Fruit fly (Drosophila melanogaster) whole organism, embryonic: Measurements from ENCODE around the gene CG31928.

Experiments
- Bgb ChIP-seq: fragments of 200-800 bp; sonication (Bioruptor generic); IDR thresholded peaks from 2 replicates; pipeline ENCODE4 v1.3.6; 2022; ENCODE audit warnings: missing biosample characterization, missing genetic modification characterization; ENCODE audit not compliant: partially characterized antibody
- Blimp-1 ChIP-seq: fragments of 200-800 bp; sonication (Bioruptor generic); optimal IDR thresholded peaks from 3 replicates; lab custom pipeline; 2018; ENCODE audit warnings: missing biosample characterization, missing genetic modification characterization, mild to moderate bottlenecking, moderate library complexity, missing genetic modification reagents
- BtbVII ChIP-seq: fragments of 200-800 bp; sonication (Bioruptor generic); optimal IDR thresholded peaks from 3 replicates; lab custom pipeline; 2017; ENCODE audit warnings: missing biosample characterization, mild to moderate bottlenecking, missing genetic modification characterization
- CG10979 ChIP-seq: fragments of 200-800 bp; sonication (Bioruptor generic); optimal IDR thresholded peaks from 2 replicates; lab custom pipeline; 2018; ENCODE audit warnings: missing biosample characterization, mild to moderate bottlenecking, missing genetic modification characterization, moderate library complexity
- CG11093 ChIP-seq: fragments of 200-800 bp; sonication (Bioruptor generic); IDR thresholded peaks from 3 replicates; pipeline ENCODE4 v1.3.6; 2022; ENCODE audit warnings: missing biosample characterization, missing genetic modification characterization
- CG11504 ChIP-seq: fragments of 200-800 bp; sonication (Bioruptor generic); optimal IDR thresholded peaks from 3 replicates; lab custom pipeline; 2019; ENCODE audit warnings: missing biosample characterization, mild to moderate bottlenecking, missing genetic modification characterization, moderate library complexity
- CG1233 ChIP-seq: fragments of 200-800 bp; sonication (Bioruptor generic); optimal IDR thresholded peaks from 4 replicates; lab custom pipeline; 2018; ENCODE audit warnings: missing biosample characterization, mild to moderate bottlenecking, missing genetic modification characterization
- CG13123 ChIP-seq: fragments of 200-800 bp; sonication (Bioruptor generic); optimal IDR thresholded peaks from 2 replicates; lab custom pipeline; 2016; ENCODE audit warnings: missing biosample characterization, missing genetic modification characterization
- CG14860 ChIP-seq: fragments of 200-800 bp; sonication (Bioruptor generic); IDR thresholded peaks from 3 replicates; pipeline ENCODE4 v1.3.6; 2022; ENCODE audit warnings: missing biosample characterization, missing genetic modification characterization; ENCODE audit not compliant: partially characterized antibody
- CG15073 ChIP-seq: fragments of 200-800 bp; sonication (Bioruptor generic); optimal IDR thresholded peaks from 2 replicates; lab custom pipeline; 2016; ENCODE audit warnings: missing biosample characterization, missing genetic modification characterization
- CG15696 ChIP-seq: fragments of 200-800 bp; sonication (Bioruptor generic); optimal IDR thresholded peaks from 2 replicates; lab custom pipeline; 2019; ENCODE audit warnings: missing biosample characterization, mild to moderate bottlenecking, missing genetic modification characterization, moderate library complexity
- CG16863 ChIP-seq: fragments of 200-800 bp; sonication (Bioruptor generic); optimal IDR thresholded peaks from 3 replicates; lab custom pipeline; 2016; ENCODE audit warnings: missing biosample characterization, missing genetic modification characterization
- CG2116 ChIP-seq: fragments of 200-800 bp; sonication (Bioruptor generic); optimal IDR thresholded peaks from 3 replicates; lab custom pipeline; 2018; ENCODE audit warnings: missing biosample characterization, mild to moderate bottlenecking, missing genetic modification characterization
- CG31441 ChIP-seq: fragments of 200-800 bp; sonication (Bioruptor generic); IDR thresholded peaks from 2 replicates; pipeline ENCODE4 v1.3.6; 2022; ENCODE audit warnings: missing biosample characterization, missing genetic modification characterization
- CG32772 ChIP-seq: fragments of 200-800 bp; sonication (Bioruptor generic); IDR thresholded peaks from 2 replicates; pipeline ENCODE4 v1.3.6; 2022; ENCODE audit warnings: missing biosample characterization, missing genetic modification characterization
- CG3281 ChIP-seq: fragments of 200-800 bp; sonication (Bioruptor generic); optimal IDR thresholded peaks from 3 replicates; lab custom pipeline; 2017; ENCODE audit warnings: missing biosample characterization, mild to moderate bottlenecking, missing genetic modification characterization
- CG34376 ChIP-seq: fragments of 200-800 bp; sonication (Bioruptor generic); optimal IDR thresholded peaks from 2 replicates; lab custom pipeline; 2018; ENCODE audit warnings: missing biosample characterization, mild to moderate bottlenecking, missing genetic modification characterization
- CG6272 ChIP-seq: fragments of 200-800 bp; sonication (Bioruptor generic); IDR thresholded peaks from 2 replicates; pipeline ENCODE4 v1.3.6; 2022; ENCODE audit warnings: missing biosample characterization, missing genetic modification characterization
- CkIIα-i1 ChIP-seq: fragments of 200-800 bp; sonication (Bioruptor generic); IDR thresholded peaks from 2 replicates; pipeline ENCODE4 v1.3.6; 2022; ENCODE audit warnings: missing biosample characterization, missing genetic modification characterization
- Ets65A ChIP-seq: fragments of 200-800 bp; sonication (Bioruptor generic); peaks from one replicate; lab custom pipeline; 2016; ENCODE audit warnings: missing biosample characterization, missing genetic modification characterization
- HLH4C ChIP-seq: fragments of 200-800 bp; sonication (Bioruptor generic); IDR thresholded peaks from 3 replicates; pipeline ENCODE4 v1.3.6; 2022; ENCODE audit warnings: missing biosample characterization, missing genetic modification characterization; ENCODE audit not compliant: partially characterized antibody
- Lpt ChIP-seq: fragments of >200 bp; optimal IDR thresholded peaks from 2 replicates; lab custom pipeline; 2018; ENCODE audit warnings: missing biosample characterization, missing genetic modification characterization
- Mes4 ChIP-seq: fragments of 200-800 bp; sonication (Bioruptor generic); optimal IDR thresholded peaks from 2 replicates; lab custom pipeline; 2016; ENCODE audit warnings: missing biosample characterization, missing genetic modification characterization
- Sox100B ChIP-seq: fragments of 200-800 bp; sonication (Bioruptor generic); optimal IDR thresholded peaks from 3 replicates; lab custom pipeline; 2018; ENCODE audit warnings: missing biosample characterization, mild to moderate bottlenecking, missing genetic modification characterization
- Usf ChIP-seq: fragments of 200-800 bp; sonication (Bioruptor generic); optimal IDR thresholded peaks from 2 replicates; lab custom pipeline; 2017; ENCODE audit warnings: missing genotype, missing biosample characterization, missing genetic modification characterization
- Xrp1 ChIP-seq: fragments of 200-800 bp; sonication (Bioruptor generic); IDR thresholded peaks from 2 replicates; pipeline ENCODE4 v1.3.6; 2022; ENCODE audit warnings: missing biosample characterization, missing genetic modification characterization
- bbx ChIP-seq: fragments of 200-800 bp; sonication (Bioruptor generic); IDR thresholded peaks from 2 replicates; pipeline ENCODE4 v1.3.6; 2022; ENCODE audit warnings: missing biosample characterization, missing genetic modification characterization; ENCODE audit not compliant: partially characterized antibody
- chn ChIP-seq: fragments of 200-800 bp; sonication (Bioruptor generic); optimal IDR thresholded peaks from 2 replicates; lab custom pipeline; 2016; ENCODE audit warnings: missing biosample characterization, missing genetic modification characterization
- dati ChIP-seq: fragments of 200-800 bp; sonication (Bioruptor generic); IDR thresholded peaks from 2 replicates; pipeline ENCODE4 v1.3.6; 2022; ENCODE audit warnings: missing biosample characterization, missing genetic modification characterization
- disco-r ChIP-seq: fragments of 200-800 bp; sonication (Bioruptor generic); optimal IDR thresholded peaks from 2 replicates; lab custom pipeline; 2016; ENCODE audit warnings: missing biosample characterization, missing genetic modification characterization
- dm ChIP-seq: fragments of 200-800 bp; sonication (Bioruptor generic); optimal IDR thresholded peaks from 3 replicates; lab custom pipeline; 2016; ENCODE audit warnings: missing biosample characterization, missing genetic modification characterization
- ewg ChIP-seq: fragments of 200-800 bp; sonication (Bioruptor generic); optimal IDR thresholded peaks from 3 replicates; lab custom pipeline; 2017; ENCODE audit warnings: mild to moderate bottlenecking, missing biosample characterization, missing genetic modification reagents, missing genetic modification characterization
- gce ChIP-seq: fragments of 200-800 bp; sonication (Bioruptor generic); IDR thresholded peaks from 3 replicates; pipeline ENCODE4 v1.3.6; 2022; ENCODE audit warnings: missing biosample characterization, missing genetic modification characterization
- gfzf ChIP-seq: fragments of 200-800 bp; sonication (Bioruptor generic); optimal IDR thresholded peaks from 2 replicates; lab custom pipeline; 2016; ENCODE audit warnings: missing biosample characterization, mild to moderate bottlenecking, missing genetic modification characterization, moderate library complexity
- kah ChIP-seq: fragments of 200-800 bp; sonication (Bioruptor generic); optimal IDR thresholded peaks from 2 replicates; lab custom pipeline; 2018; ENCODE audit warnings: missing biosample characterization, mild to moderate bottlenecking, missing genetic modification characterization
- kay ChIP-seq: fragments of 200-800 bp; sonication (Bioruptor generic); optimal IDR thresholded peaks from 2 replicates; lab custom pipeline; 2016; ENCODE audit warnings: missing biosample characterization, missing genetic modification characterization
- lov ChIP-seq, 2 experiments: fragments of 200-800 bp in 1 of 2; fragments of >200 bp in 1 of 2; sonication (Bioruptor generic) in 1 of 2; IDR thresholded peaks in 1 of 2; optimal IDR thresholded peaks in 1 of 2; 2 replicates in 1 of 2; 3 replicates in 1 of 2; pipeline versions ENCODE4 v1.3.6 to Lab custom; 2017 to 2022; ENCODE audit warnings: missing biosample characterization in 1 of 2, missing genetic modification characterization in 1 of 2
- mam ChIP-seq: fragments of 200-800 bp; sonication (Bioruptor generic); optimal IDR thresholded peaks from 3 replicates; lab custom pipeline; 2016; ENCODE audit warnings: missing biosample characterization, missing genetic modification characterization
- pan ChIP-seq, 4 experiments: fragments of >200 bp in 3 of 4; fragments of 200-800 bp in 1 of 4; sonication (Bioruptor generic) in 1 of 4; optimal IDR thresholded peaks in 3 of 4; IDR thresholded peaks in 1 of 4; 2 replicates each; pipeline versions ENCODE4 v1.3.6 to Lab custom; 2017 to 2022; ENCODE audit warnings: missing biosample characterization in 2 of 4, missing genetic modification characterization in 2 of 4, mixed read lengths in 1 of 4
- phol ChIP-seq: fragments of 200-800 bp; sonication (Bioruptor generic); optimal IDR thresholded peaks from 3 replicates; lab custom pipeline; 2018; ENCODE audit warnings: missing biosample characterization, mild to moderate bottlenecking, missing genetic modification characterization, moderate library complexity
- pnt ChIP-seq: fragments of 200-800 bp; sonication (Bioruptor generic); optimal IDR thresholded peaks from 3 replicates; lab custom pipeline; 2016; ENCODE audit warnings: missing biosample characterization, missing genetic modification characterization
- ranshi ChIP-seq: fragments of 200-800 bp; sonication (Bioruptor generic); IDR thresholded peaks from 2 replicates; pipeline ENCODE4 v1.3.6; 2022; ENCODE audit warnings: missing biosample characterization, missing genetic modification characterization
- scrt ChIP-seq: fragments of 200-800 bp; sonication (Bioruptor generic); optimal IDR thresholded peaks from 2 replicates; lab custom pipeline; 2018; ENCODE audit warnings: missing biosample characterization, mild to moderate bottlenecking, missing genetic modification characterization, moderate library complexity
- sens ChIP-seq: fragments of 200-800 bp; sonication (Bioruptor generic); peaks from one replicate; lab custom pipeline; 2016; ENCODE audit warnings: missing biosample characterization, missing genetic modification characterization
- sim ChIP-seq: fragments of 200-800 bp; sonication (Bioruptor generic); IDR thresholded peaks from 2 replicates; pipeline ENCODE4 v1.3.6; 2022; ENCODE audit warnings: missing biosample characterization, missing genetic modification characterization
- ssp ChIP-seq: fragments of 200-800 bp; sonication (Bioruptor generic); IDR thresholded peaks from 2 replicates; pipeline ENCODE4 v1.3.6; 2022; ENCODE audit warnings: missing biosample characterization, missing genetic modification characterization
- sug ChIP-seq: fragments of 200-800 bp; optimal IDR thresholded peaks from 2 replicates; lab custom pipeline; 2019; ENCODE audit warnings: missing biosample characterization, mild to moderate bottlenecking, missing genetic modification characterization, moderate library complexity
- twi ChIP-seq: fragments of 200-800 bp; optimal IDR thresholded peaks from 2 replicates; lab custom pipeline; 2019; ENCODE audit warnings: missing biosample characterization, mild to moderate bottlenecking, missing genetic modification characterization, moderate library complexity
- vvl ChIP-seq: fragments of 200-800 bp; sonication (Bioruptor generic); IDR thresholded peaks from 2 replicates; pipeline ENCODE4 v1.3.6; 2022; ENCODE audit warnings: missing biosample characterization, missing genetic modification characterization
- z ChIP-seq: fragments of 200-800 bp; sonication (Bioruptor generic); IDR thresholded peaks from 3 replicates; pipeline ENCODE4 v1.3.6; 2022; ENCODE audit warnings: missing biosample characterization, missing genetic modification characterization

The CG31928 gene

DNA sequence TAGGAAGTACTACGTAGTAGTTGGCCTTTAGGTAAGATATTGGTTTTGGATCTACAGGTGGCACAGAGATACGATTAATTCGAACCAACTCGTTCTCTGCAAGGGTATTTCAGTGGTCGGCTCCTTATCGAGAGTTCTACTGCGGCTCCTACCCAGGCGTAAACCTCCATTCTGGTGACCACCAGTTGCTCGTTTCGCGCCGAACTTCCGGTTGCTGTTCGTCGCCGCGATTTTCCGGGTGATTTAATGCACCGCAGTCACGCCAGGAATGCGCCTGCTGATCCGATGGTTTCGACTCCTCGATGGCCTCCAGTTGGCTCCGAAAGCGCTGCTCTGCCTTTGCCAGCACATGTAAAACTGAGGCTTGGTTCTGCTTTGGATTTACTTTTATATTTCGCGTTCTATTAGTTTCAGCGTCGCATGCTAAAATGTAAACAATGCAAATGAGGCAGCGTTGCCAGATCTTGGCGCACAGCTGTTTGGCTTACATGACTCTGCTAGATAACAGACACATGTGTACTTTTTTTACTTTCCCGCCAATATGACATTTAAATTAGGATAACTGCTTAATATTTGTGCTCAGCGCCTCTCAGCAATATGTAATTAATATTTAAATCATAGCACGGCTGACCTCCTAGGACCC lies 10.5 kb downstream of the CG31928 start, which contains the start of gene CG7420 (continued):
- TF ChIP-seq ewg (GFP tag; lab: Kevin White, UChicago) (no peak), pan (optimal IDR thresholded peaks at IDR 0.05; lab: Kevin White, UChicago) (no peak), pan (GFP tag; optimal IDR thresholded peaks at IDR 0.05 in 1 of 2, IDR thresholded peaks at IDR 0.05 in 1 of 2) (no peak), CG15696 (tag; lab: Kevin White, UChicago) (no peak), CG11093 (GFP tag; lab: Robert Waterston, UW) (no peak), CG13123 (GFP tag; lab: Kevin White, UChicago) (no peak), Xrp1 (no peak), CG14860 (GFP tag; lab: Robert Waterston, UW) (no peak), twi (tag; lab: Kevin White, UChicago) (peak; percentile 26), CG31441 (GFP tag; lab: Robert Waterston, UW) (no peak), phol (tag; lab: Kevin White, UChicago) (no peak), CG2116 (GFP tag; lab: Kevin White, UChicago) (peak; percentile 49), Lpt (no peak), Mes4 (GFP tag; lab: Kevin White, UChicago) (no peak), lov (optimal IDR thresholded peaks at IDR 0.05; lab: Kevin White, UChicago) (no peak), lov (GFP tag; IDR thresholded peaks at IDR 0.05; lab: Robert Waterston, UW) (no peak), CG16863 (GFP tag; lab: Kevin White, UChicago) (no peak), CG3281 (GFP tag; lab: Kevin White, UChicago) (no peak), Bgb (GFP tag; lab: Robert Waterston, UW) (peak; percentile 8; the same call in 1 of the 2 replicates), Sox100B (no peak), pnt (GFP tag; lab: Kevin White, UChicago) (no peak), kay (GFP tag; lab: Kevin White, UChicago) (no peak), Ets65A (GFP tag; lab: Kevin White, UChicago) (no peak), gfzf (GFP tag; lab: Kevin White, UChicago) (no peak), Blimp-1 (GFP tag; lab: Kevin White, UChicago) (no peak), z (GFP tag; lab: Robert Waterston, UW) (no peak), disco-r (GFP tag; lab: Kevin White, UChicago) (no peak), chn (GFP tag; lab: Kevin White, UChicago) (no peak), sug (tag; lab: Kevin White, UChicago) (no peak), dm (GFP tag; lab: Kevin White, UChicago) (peak; percentile 37), ranshi (GFP tag; lab: Robert Waterston, UW) (no peak), CG15073 (GFP tag; lab: Kevin White, UChicago) (no peak), Usf (GFP tag; lab: Kevin White, UChicago) (no peak), bbx (GFP tag; lab: Robert Waterston, UW) (no peak), CG32772 (GFP tag; lab: Robert Waterston, UW) (no peak), gce (no peak), sens (peak; percentile 65), CG6272 (GFP tag; lab: Robert Waterston, UW) (no peak), CkIIα-i1 (GFP tag; lab: Robert Waterston, UW) (no peak), scrt (GFP tag; lab: Kevin White, UChicago) (no peak), CG1233 (GFP tag; lab: Kevin White, UChicago) (no peak), mam (no peak), CG11504 (tag; lab: Kevin White, UChicago) (peak; percentile 14), ssp (GFP tag; lab: Robert Waterston, UW) (no peak), BtbVII (GFP tag; lab: Kevin White, UChicago) (no peak), vvl (GFP tag; lab: Robert Waterston, UW) (peak; percentile 77), dati (GFP tag; lab: Robert Waterston, UW) (no peak), sim (GFP tag; lab: Robert Waterston, UW) (no peak), kah (GFP tag; lab: Kevin White, UChicago) (peak; percentile 11), HLH4C (GFP tag; lab: Robert Waterston, UW) (no peak), CG10979 (no peak), CG34376 (no peak)
